Worm (Caenorhabditis elegans) whole organism, L4 larva: Measurements from ENCODE around the gene F37H8.5.
A peak's percentile ranks its signal among the peaks of the same experiment; 100 is the strongest.

ENCODE experiments used
- F10B5.3 ChIP-seq: sonication (generic microtip); optimal IDR thresholded peaks from 2 replicates; lab custom pipeline; 2016; ENCODE audit warnings: mild to moderate bottlenecking, missing genetic modification characterization, missing compliant biosample characterization
- R02D3.7 ChIP-seq: fragments of 150-350 bp; sonication (generic microtip); optimal IDR thresholded peaks from 3 replicates; lab custom pipeline; 2014; ENCODE audit warnings: missing biosample characterization, missing genetic modification characterization
- T20F7.1 ChIP-seq: fragments of 200-800 bp; sonication (Bioruptor generic); optimal IDR thresholded peaks from 2 replicates; lab custom pipeline; 2018; ENCODE audit warnings: mild to moderate bottlenecking, missing genetic modification characterization, missing compliant biosample characterization
- T26A8.4 ChIP-seq: fragments of 200-800 bp; sonication (Bioruptor generic); IDR thresholded peaks from 2 replicates; pipeline ENCODE4 v1.3.6; 2022; ENCODE audit warnings: missing genetic modification characterization, missing compliant biosample characterization
- Y48G9A.11 ChIP-seq: fragments of 200-800 bp; sonication (Bioruptor generic); IDR thresholded peaks from 2 replicates; pipeline ENCODE4 v1.3.6; 2022; ENCODE audit warnings: missing genetic modification reagents, missing genetic modification characterization, missing compliant biosample characterization
- Y5F2A.4 ChIP-seq: fragments of 200-800 bp; sonication (Bioruptor generic); optimal IDR thresholded peaks from 2 replicates; lab custom pipeline; 2018; ENCODE audit warnings: mild to moderate bottlenecking, missing genetic modification characterization, missing compliant biosample characterization
- ZK337.2 ChIP-seq: fragments of 200-800 bp; sonication (Bioruptor generic); IDR thresholded peaks from 2 replicates; pipeline ENCODE4 v1.3.6; 2022; ENCODE audit warnings: missing genetic modification reagents, missing genetic modification characterization, missing compliant biosample characterization
- aha-1 ChIP-seq: fragments of 150-350 bp; peaks from one replicate; lab custom pipeline; 2014; ENCODE audit warnings: missing biosample characterization, missing genetic modification characterization
- ama-1 ChIP-seq: fragments of 150-350 bp; optimal IDR thresholded peaks from 2 replicates; lab custom pipeline; 2014; ENCODE audit warnings: inconsistent platforms, mixed read lengths
- ceh-20 ChIP-seq: fragments of 200-800 bp; sonication (Bioruptor generic); IDR thresholded peaks from 2 replicates; pipeline ENCODE4 v1.3.6; 2022; ENCODE audit warnings: missing genetic modification reagents, missing genetic modification characterization, missing compliant biosample characterization
- ceh-62 ChIP-seq: sonication (generic microtip); optimal IDR thresholded peaks from 2 replicates; lab custom pipeline; 2017; ENCODE audit warnings: missing biosample characterization, missing genetic modification characterization
- cey-2 ChIP-seq: sonication (generic microtip); optimal IDR thresholded peaks from 3 replicates; lab custom pipeline; 2017; ENCODE audit warnings: missing genetic modification characterization, mild to moderate bottlenecking, missing compliant biosample characterization, antibody characterized with exemption, borderline replicate concordance; ENCODE audit not compliant: insufficient read depth
- daf-16 ChIP-seq, 3 experiments: sonication (generic microtip); optimal IDR thresholded peaks; 2 replicates each; lab custom pipeline; 2016 to 2017; ENCODE audit warnings: missing genetic modification characterization in 3 of 3, missing genetic modification reagents in 3 of 3, mild to moderate bottlenecking in 2 of 3, missing compliant biosample characterization in 2 of 3, missing biosample characterization in 1 of 3, moderate library complexity in 1 of 3
- dmd-6 ChIP-seq: fragments of 200-800 bp; sonication (Bioruptor generic); IDR thresholded peaks from 2 replicates; pipeline ENCODE4 v1.3.6; 2022; ENCODE audit warnings: missing genetic modification reagents, missing genetic modification characterization, missing compliant biosample characterization
- dpl-1 ChIP-seq: fragments of 150-350 bp; optimal IDR thresholded peaks from 2 replicates; lab custom pipeline; 2014; ENCODE audit warnings: missing biosample characterization, missing genetic modification reagents, missing genetic modification characterization
- duxl-1 ChIP-seq: sonication (generic microtip); optimal IDR thresholded peaks from 2 replicates; lab custom pipeline; 2016; ENCODE audit warnings: mild to moderate bottlenecking, missing genetic modification characterization, moderate library complexity, missing compliant biosample characterization; ENCODE audit not compliant: poor library complexity
- dve-1 ChIP-seq: sonication (generic microtip); optimal IDR thresholded peaks from 2 replicates; lab custom pipeline; 2017; ENCODE audit warnings: antibody characterized with exemption, mild to moderate bottlenecking, missing genetic modification characterization, missing compliant biosample characterization; ENCODE audit not compliant: insufficient read depth
- gei-8 ChIP-seq: fragments of 200-800 bp; sonication (Bioruptor generic); optimal IDR thresholded peaks from 2 replicates; lab custom pipeline; 2018; ENCODE audit warnings: mild to moderate bottlenecking, missing genetic modification characterization, missing compliant biosample characterization
- hlh-11 ChIP-seq: fragments of 200-800 bp; sonication (Bioruptor generic); optimal IDR thresholded peaks from 2 replicates; lab custom pipeline; 2018; ENCODE audit warnings: mild to moderate bottlenecking, missing genetic modification characterization, missing compliant biosample characterization
- hlh-30 ChIP-seq: sonication (generic microtip); optimal IDR thresholded peaks from 2 replicates; lab custom pipeline; 2017; ENCODE audit warnings: antibody characterized with exemption, mild to moderate bottlenecking, missing genetic modification characterization, missing compliant biosample characterization; ENCODE audit not compliant: insufficient read depth
- lin-1 ChIP-seq: fragments of 200-800 bp; sonication (Bioruptor generic); IDR thresholded peaks from 2 replicates; pipeline ENCODE4 v1.3.6; 2022; ENCODE audit warnings: missing genetic modification reagents, missing genetic modification characterization, missing compliant biosample characterization
- lin-38 ChIP-seq: fragments of 200-800 bp; sonication (Bioruptor generic); IDR thresholded peaks from 2 replicates; pipeline ENCODE4 v1.3.6; 2022; ENCODE audit warnings: missing genetic modification reagents, missing genetic modification characterization, missing compliant biosample characterization
- lir-3 ChIP-seq: sonication (generic microtip); optimal IDR thresholded peaks from 2 replicates; lab custom pipeline; 2016; ENCODE audit warnings: mild to moderate bottlenecking, missing genetic modification characterization, missing compliant biosample characterization
- lsy-2 ChIP-seq, 2 experiments: fragments of 150-350 bp in 1 of 2; sonication (generic microtip) in 1 of 2; optimal IDR thresholded peaks; 2 replicates each; lab custom pipeline; 2014 to 2017; ENCODE audit warnings: missing biosample characterization in 2 of 2, missing genetic modification characterization in 2 of 2
- madf-9 ChIP-seq: fragments of 200-800 bp; sonication (Bioruptor generic); conservative IDR thresholded peaks from 2 replicates; pipeline ENCODE4 v1.3.6; 2022; ENCODE audit warnings: missing genetic modification reagents, missing genetic modification characterization, missing compliant biosample characterization
- mdl-1 ChIP-seq, 2 experiments: fragments of 150-350 bp in 1 of 2; sonication (generic microtip) in 1 of 2; optimal IDR thresholded peaks; 2 replicates each; lab custom pipeline; 2014 to 2017; ENCODE audit warnings: missing biosample characterization in 2 of 2, missing genetic modification characterization in 2 of 2
- mdt-29 ChIP-seq: fragments of 200-800 bp; sonication (Bioruptor generic); IDR thresholded peaks from 2 replicates; pipeline ENCODE4 v1.3.6; 2022; ENCODE audit warnings: missing genetic modification reagents, missing genetic modification characterization, missing compliant biosample characterization
- mep-1 ChIP-seq: fragments of 150-350 bp; sonication (generic microtip); optimal IDR thresholded peaks from 3 replicates; lab custom pipeline; 2014; ENCODE audit warnings: missing biosample characterization, missing genetic modification characterization
- mes-2 ChIP-seq: sonication (generic microtip); optimal IDR thresholded peaks from 2 replicates; lab custom pipeline; 2016; ENCODE audit warnings: missing genotype, mild to moderate bottlenecking, missing genetic modification characterization, missing compliant biosample characterization; ENCODE audit not compliant: poor library complexity, severe bottlenecking
- mxl-3 ChIP-seq: fragments of 200-800 bp; sonication (Bioruptor generic); optimal IDR thresholded peaks from 2 replicates; lab custom pipeline; 2018; ENCODE audit warnings: mild to moderate bottlenecking, missing genetic modification characterization, missing compliant biosample characterization
- nhr-10 ChIP-seq: fragments of 150-350 bp; optimal IDR thresholded peaks from 2 replicates; lab custom pipeline; 2014; ENCODE audit warnings: missing biosample characterization, missing genetic modification characterization
- nhr-102 ChIP-seq: sonication (generic microtip); optimal IDR thresholded peaks from 2 replicates; lab custom pipeline; 2016; ENCODE audit warnings: mild to moderate bottlenecking, missing genetic modification characterization, moderate library complexity, missing compliant biosample characterization
- nhr-237 ChIP-seq: sonication (generic microtip); optimal IDR thresholded peaks from 2 replicates; lab custom pipeline; 2017; ENCODE audit warnings: missing biosample characterization, missing genetic modification characterization
- nhr-28 ChIP-seq: fragments of 150-350 bp; optimal IDR thresholded peaks from 2 replicates; lab custom pipeline; 2014; ENCODE audit warnings: missing biosample characterization, missing genetic modification characterization
- nhr-48 ChIP-seq: sonication (generic microtip); optimal IDR thresholded peaks from 2 replicates; lab custom pipeline; 2016; ENCODE audit warnings: mild to moderate bottlenecking, missing genetic modification characterization, missing compliant biosample characterization
- nhr-77 ChIP-seq: fragments of 150-350 bp; optimal IDR thresholded peaks from 2 replicates; lab custom pipeline; 2014; ENCODE audit warnings: missing biosample characterization, missing genetic modification characterization
- php-3 ChIP-seq: fragments of 200-800 bp; sonication (Bioruptor generic); IDR thresholded peaks from 2 replicates; pipeline ENCODE4 v1.3.6; 2022; ENCODE audit warnings: missing genetic modification reagents, missing genetic modification characterization, missing compliant biosample characterization
- pqm-1 ChIP-seq: sonication (generic microtip); optimal IDR thresholded peaks from 2 replicates; lab custom pipeline; 2017; ENCODE audit warnings: missing biosample characterization, missing genetic modification characterization
- rbr-2 ChIP-seq: sonication (generic microtip); optimal IDR thresholded peaks from 2 replicates; lab custom pipeline; 2016; ENCODE audit warnings: missing genotype, missing genetic modification characterization, missing compliant biosample characterization
- saeg-2 ChIP-seq: fragments of 200-800 bp; sonication (Bioruptor generic); IDR thresholded peaks from 2 replicates; pipeline ENCODE4 v1.3.6; 2022; ENCODE audit warnings: missing genetic modification reagents, missing genetic modification characterization, missing compliant biosample characterization
- sdz-12 ChIP-seq: fragments of 200-800 bp; sonication (Bioruptor generic); optimal IDR thresholded peaks from 2 replicates; lab custom pipeline; 2018; ENCODE audit warnings: mild to moderate bottlenecking, missing genetic modification characterization, missing compliant biosample characterization
- snpc-4 ChIP-seq: fragments of 150-350 bp; optimal IDR thresholded peaks from 2 replicates; lab custom pipeline; 2014; ENCODE audit warnings: missing biosample characterization, missing genetic modification characterization
- spr-1 ChIP-seq: sonication (generic microtip); optimal IDR thresholded peaks from 2 replicates; lab custom pipeline; 2016; ENCODE audit warnings: mild to moderate bottlenecking, missing genetic modification characterization, missing compliant biosample characterization
- tag-97 ChIP-seq: fragments of 200-800 bp; sonication (Bioruptor generic); IDR thresholded peaks from 2 replicates; pipeline ENCODE4 v1.3.6; 2022; ENCODE audit warnings: missing genetic modification characterization, missing compliant biosample characterization
- tra-1 ChIP-seq: fragments of 200-800 bp; sonication (Bioruptor generic); IDR thresholded peaks from 2 replicates; pipeline ENCODE4 v1.3.6; 2022; ENCODE audit warnings: missing genetic modification reagents, missing genetic modification characterization, missing compliant biosample characterization
- unc-130 ChIP-seq: sonication (generic microtip); optimal IDR thresholded peaks from 2 replicates; lab custom pipeline; 2016; ENCODE audit warnings: missing genetic modification reagents, missing genetic modification characterization, missing compliant biosample characterization
- unc-39 ChIP-seq: sonication (generic microtip); optimal IDR thresholded peaks from 2 replicates; lab custom pipeline; 2017; ENCODE audit warnings: missing biosample characterization, missing genetic modification characterization
- vab-7 ChIP-seq: fragments of 200-800 bp; sonication (Bioruptor generic); IDR thresholded peaks from 2 replicates; pipeline ENCODE4 v1.3.6; 2022; ENCODE audit warnings: missing genetic modification reagents, missing genetic modification characterization, missing compliant biosample characterization
- zfp-2 ChIP-seq: sonication (generic microtip); optimal IDR thresholded peaks from 2 replicates; lab custom pipeline; 2016; ENCODE audit warnings: mild to moderate bottlenecking, missing genetic modification characterization, missing compliant biosample characterization
- zfp-3 ChIP-seq: fragments of 200-800 bp; sonication (Bioruptor generic); conservative IDR thresholded peaks from 2 replicates; pipeline ENCODE4 v1.3.6; 2022; ENCODE audit warnings: missing genetic modification reagents, missing genetic modification characterization, missing compliant biosample characterization
- ztf-11 ChIP-seq: fragments of 150-350 bp; optimal IDR thresholded peaks from 2 replicates; lab custom pipeline; 2014; ENCODE audit warnings: missing biosample characterization, missing genetic modification characterization

Gene F37H8.5

DNA sequence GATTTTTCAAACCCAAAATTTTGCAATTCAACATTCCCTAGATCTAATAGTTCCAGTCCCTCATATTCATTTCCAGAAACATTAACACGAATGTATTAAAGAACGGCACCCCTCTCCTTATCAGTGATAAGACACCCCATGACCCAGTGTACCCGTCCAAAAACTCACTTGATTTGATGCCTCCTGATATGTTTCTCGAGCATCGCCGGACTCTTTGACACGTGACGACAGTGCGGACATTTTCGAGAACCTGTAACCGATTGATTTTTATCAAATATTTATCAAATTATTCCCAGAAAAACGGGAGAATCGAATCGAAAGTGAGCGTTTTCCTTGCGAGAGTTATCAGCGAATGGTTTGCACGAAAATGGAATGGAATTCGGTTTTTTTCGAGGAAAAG lies 37.0 kb upstream of the F37H8.5 start:
- TF ChIP-seq sdz-12 (no peak), Y5F2A.4 (GFP tag; lab: Kevin White, UChicago) (no peak), spr-1 (tag; lab: Kevin White, UChicago) (no peak), mes-2 (tag; lab: Kevin White, UChicago) (peak; percentile 39), nhr-102 (tag; lab: Kevin White, UChicago) (peak; percentile 60), daf-16 (GFP tag; optimal IDR thresholded peaks at IDR 0.05; lab: Kevin White, UChicago) (peak in 1 of 2 experiments; percentile 22), daf-16 (tag; optimal IDR thresholded peaks at IDR 0.05; lab: Kevin White, UChicago) (peak; percentile 93), T20F7.1 (peak; percentile 21), zfp-3 (GFP tag; lab: Robert Waterston, UW) (no peak), nhr-28 (tag; lab: Kevin White, UChicago) (peak; percentile 66), T26A8.4 (GFP tag; lab: Robert Waterston, UW) (0 out of 2 replicates have a peak, but pooled peaks have one; percentile 49), lir-3 (tag; lab: Kevin White, UChicago) (no peak), Y48G9A.11 (no peak), nhr-237 (tag; lab: Kevin White, UChicago) (no peak), aha-1 (tag; lab: Kevin White, UChicago) (peak; percentile 81), saeg-2 (GFP tag; lab: Robert Waterston, UW) (no peak), R02D3.7 (tag; lab: Kevin White, UChicago) (no peak), duxl-1 (no peak), nhr-77 (peak; percentile 69), mdl-1 (tag; optimal IDR thresholded peaks at IDR 0.05; lab: Kevin White, UChicago) (peak in 1 of 2 experiments; percentile 13), ama-1 (lab: Kevin White, UChicago) (no peak), mxl-3 (no peak), ceh-20 (GFP tag; lab: Robert Waterston, UW) (no peak), dmd-6 (GFP tag; lab: Robert Waterston, UW) (peak; percentile 84), ZK337.2 (GFP tag; lab: Robert Waterston, UW) (no peak), lsy-2 (tag; optimal IDR thresholded peaks at IDR 0.05; lab: Kevin White, UChicago) (peak in 1 of 2 experiments; percentile 47), madf-9 (GFP tag; lab: Robert Waterston, UW) (no peak), ztf-11 (no peak), ceh-62 (tag; lab: Kevin White, UChicago) (no peak), nhr-48 (tag; lab: Kevin White, UChicago) (peak; percentile 79), mep-1 (tag; lab: Kevin White, UChicago) (peak; percentile 37), unc-39 (tag; lab: Kevin White, UChicago) (no peak), mdt-29 (peak; percentile 87), dpl-1 (GFP tag; lab: Kevin White, UChicago) (no peak), F10B5.3 (tag; lab: Kevin White, UChicago) (no peak), php-3 (GFP tag; lab: Robert Waterston, UW) (peak; percentile 49; the same call in 1 of the 2 replicates), zfp-2 (tag; lab: Kevin White, UChicago) (no peak), snpc-4 (tag; lab: Kevin White, UChicago) (no peak), nhr-10 (tag; lab: Kevin White, UChicago) (peak; percentile 79), pqm-1 (tag; lab: Kevin White, UChicago) (no peak), gei-8 (GFP tag; lab: Kevin White, UChicago) (peak; percentile 49), hlh-30 (tag; lab: Kevin White, UChicago) (peak; percentile 81), unc-130 (GFP tag; lab: Kevin White, UChicago) (no peak), tag-97 (GFP tag; lab: Robert Waterston, UW) (no peak), vab-7 (GFP tag; lab: Robert Waterston, UW) (no peak), hlh-11 (peak; percentile 87), dve-1 (peak; percentile 93), tra-1 (GFP tag; lab: Robert Waterston, UW) (peak; percentile 56; the same call in 1 of the 2 replicates), rbr-2 (tag; lab: Kevin White, UChicago) (no peak), cey-2 (tag; lab: Kevin White, UChicago) (no peak), lin-1 (GFP tag; lab: Robert Waterston, UW) (no peak; the same call in 1 of the 2 replicates), lin-38 (GFP tag; lab: Robert Waterston, UW) (0 out of 2 replicates have a peak, but pooled peaks have one; percentile 25)
